Worm (Caenorhabditis elegans) whole organism, L3 larva: ENCODE data around the gene cht-1.

Experiments used
- aly-2 ChIP-seq: fragments of 150-350 bp; optimal IDR thresholded peaks from 2 replicates; lab custom pipeline; 2014; ENCODE audit warnings: missing biosample characterization, missing genetic modification characterization
- ceh-28 ChIP-seq: fragments of 150-350 bp; optimal IDR thresholded peaks from 2 replicates; lab custom pipeline; 2014; ENCODE audit warnings: missing biosample characterization, missing genetic modification reagents, missing genetic modification characterization
- ceh-82 ChIP-seq: fragments of 150-350 bp; optimal IDR thresholded peaks from 2 replicates; lab custom pipeline; 2014; ENCODE audit warnings: missing biosample characterization, missing genetic modification characterization
- ceh-9 ChIP-seq: sonication (generic microtip); optimal IDR thresholded peaks from 2 replicates; lab custom pipeline; 2018; ENCODE audit warnings: missing biosample characterization, missing genetic modification characterization
- daf-12 ChIP-seq: fragments of 150-350 bp; optimal IDR thresholded peaks from 2 replicates; lab custom pipeline; 2014; ENCODE audit warnings: missing biosample characterization, missing genetic modification reagents, missing genetic modification characterization
- egl-27 ChIP-seq: sonication (generic microtip); optimal IDR thresholded peaks from 4 replicates; lab custom pipeline; 2017; ENCODE audit warnings: missing biosample characterization, missing genetic modification reagents, missing genetic modification characterization
- egl-5 ChIP-seq: fragments of 150-350 bp; optimal IDR thresholded peaks from 2 replicates; lab custom pipeline; 2017; ENCODE audit warnings: missing biosample characterization, missing genetic modification reagents, missing genetic modification characterization, inconsistent platforms
- elt-2 ChIP-seq: sonication (generic microtip); optimal IDR thresholded peaks from 2 replicates; lab custom pipeline; 2016; ENCODE audit warnings: missing genetic modification reagents, mild to moderate bottlenecking, missing genetic modification characterization, missing compliant biosample characterization
- eor-1 ChIP-seq, 2 experiments: fragments of 150-350 bp; optimal IDR thresholded peaks; 2 replicates each; lab custom pipeline; 2014 to 2018; ENCODE audit warnings: missing biosample characterization in 2 of 2, missing genetic modification characterization in 2 of 2
- fkh-10 ChIP-seq: sonication (generic microtip); optimal IDR thresholded peaks from 2 replicates; lab custom pipeline; 2017; ENCODE audit warnings: missing biosample characterization, missing genetic modification reagents, missing genetic modification characterization
- fkh-2 ChIP-seq: fragments of 150-350 bp; optimal IDR thresholded peaks from 2 replicates; lab custom pipeline; 2014; ENCODE audit warnings: missing biosample characterization, missing genetic modification reagents, missing genetic modification characterization
- fos-1 ChIP-seq: fragments of 150-350 bp; optimal IDR thresholded peaks from 2 replicates; lab custom pipeline; 2014; ENCODE audit warnings: missing biosample characterization, missing genetic modification characterization
- hmg-11 ChIP-seq: sonication (generic microtip); optimal IDR thresholded peaks from 2 replicates; lab custom pipeline; 2016; ENCODE audit warnings: missing genetic modification characterization, missing compliant biosample characterization
- lin-15B ChIP-seq: fragments of 150-350 bp; optimal IDR thresholded peaks from 2 replicates; lab custom pipeline; 2014; ENCODE audit warnings: missing biosample characterization, missing genetic modification characterization
- lin-39 ChIP-seq: fragments of 150-350 bp; optimal IDR thresholded peaks from 2 replicates; lab custom pipeline; 2018; ENCODE audit warnings: missing biosample characterization, missing genetic modification reagents, missing genetic modification characterization
- lsy-12 ChIP-seq: sonication (generic microtip); optimal IDR thresholded peaks from 2 replicates; lab custom pipeline; 2016; ENCODE audit warnings: mild to moderate bottlenecking, missing genetic modification characterization, missing compliant biosample characterization
- mdl-1 ChIP-seq: fragments of 150-350 bp; optimal IDR thresholded peaks from 2 replicates; lab custom pipeline; 2014; ENCODE audit warnings: missing biosample characterization, missing genetic modification characterization
- nfya-1 ChIP-seq: sonication (generic microtip); optimal IDR thresholded peaks from 2 replicates; lab custom pipeline; 2017; ENCODE audit warnings: missing genetic modification characterization, mild to moderate bottlenecking, missing compliant biosample characterization, antibody characterized with exemption, moderate library complexity; ENCODE audit not compliant: insufficient read depth
- nhr-11 ChIP-seq: fragments of 150-350 bp; optimal IDR thresholded peaks from 2 replicates; lab custom pipeline; 2014; ENCODE audit warnings: missing biosample characterization, missing genetic modification characterization
- nhr-23 ChIP-seq: fragments of 150-350 bp; optimal IDR thresholded peaks from 2 replicates; lab custom pipeline; 2014; ENCODE audit warnings: missing biosample characterization, missing genetic modification reagents, missing genetic modification characterization
- nhr-43 ChIP-seq: sonication (generic microtip); optimal IDR thresholded peaks from 2 replicates; lab custom pipeline; 2016; ENCODE audit warnings: mild to moderate bottlenecking, missing genetic modification characterization, missing compliant biosample characterization; ENCODE audit not compliant: poor library complexity, severe bottlenecking
- nhr-67 ChIP-seq: fragments of 150-350 bp; optimal IDR thresholded peaks from 2 replicates; lab custom pipeline; 2014; ENCODE audit warnings: missing biosample characterization, missing genetic modification characterization
- nhr-76 ChIP-seq: fragments of 150-350 bp; sonication (generic microtip); optimal IDR thresholded peaks from 5 replicates; lab custom pipeline; 2014; ENCODE audit warnings: missing biosample characterization, missing genetic modification characterization
- nhr-77 ChIP-seq: fragments of 150-350 bp; optimal IDR thresholded peaks from 2 replicates; lab custom pipeline; 2014; ENCODE audit warnings: missing biosample characterization, missing genetic modification characterization
- pha-4 ChIP-seq: fragments of 150-350 bp; optimal IDR thresholded peaks from 2 replicates; lab custom pipeline; 2014; ENCODE audit warnings: missing biosample characterization, missing genetic modification reagents, missing genetic modification characterization
- sea-2 ChIP-seq: fragments of 150-350 bp; sonication (generic microtip); optimal IDR thresholded peaks from 4 replicates; lab custom pipeline; 2014; ENCODE audit warnings: missing biosample characterization, missing genetic modification reagents, missing genetic modification characterization
- snpc-4 ChIP-seq: fragments of 150-350 bp; optimal IDR thresholded peaks from 2 replicates; lab custom pipeline; 2014; ENCODE audit warnings: missing biosample characterization, missing genetic modification characterization
- unc-39 ChIP-seq: sonication (generic microtip); optimal IDR thresholded peaks from 4 replicates; lab custom pipeline; 2017; ENCODE audit warnings: missing biosample characterization, missing genetic modification characterization
- unc-62 ChIP-seq: fragments of 150-350 bp; sonication (generic microtip); optimal IDR thresholded peaks from 4 replicates; lab custom pipeline; 2014; ENCODE audit warnings: missing biosample characterization, missing genetic modification reagents, missing genetic modification characterization
- zag-1 ChIP-seq: fragments of 150-350 bp; optimal IDR thresholded peaks from 2 replicates; lab custom pipeline; 2014; ENCODE audit warnings: missing biosample characterization, missing genetic modification characterization
- ztf-11 ChIP-seq: fragments of 150-350 bp; optimal IDR thresholded peaks from 2 replicates; lab custom pipeline; 2014; ENCODE audit warnings: missing biosample characterization, missing genetic modification characterization
- ztf-4 ChIP-seq: fragments of 150-350 bp; optimal IDR thresholded peaks from 2 replicates; lab custom pipeline; 2014; ENCODE audit warnings: missing biosample characterization, missing genetic modification characterization

Gene cht-1

ce11 chrX:3369442-3369841, 30.4 kb downstream of the cht-1 start:
- TF ChIP-seq unc-62 (no peak), egl-5 (tag; lab: Kevin White, UChicago) (no peak), nhr-43 (tag; lab: Kevin White, UChicago) (no peak), sea-2 (GFP tag; lab: Kevin White, UChicago) (no peak), ztf-4 (tag; lab: Kevin White, UChicago) (no peak), unc-39 (tag; lab: Kevin White, UChicago) (no peak), ceh-9 (no peak), fkh-2 (tag; lab: Kevin White, UChicago) (no peak), mdl-1 (tag; lab: Kevin White, UChicago) (no peak), nfya-1 (tag; lab: Kevin White, UChicago) (no peak), pha-4 (no peak), daf-12 (tag; lab: Kevin White, UChicago) (no peak), nhr-76 (tag; lab: Kevin White, UChicago) (no peak), lsy-12 (tag; lab: Kevin White, UChicago) (no peak), lin-15B (tag; lab: Kevin White, UChicago) (no peak), egl-27 (tag; lab: Kevin White, UChicago) (no peak), ceh-82 (tag; lab: Kevin White, UChicago) (no peak)

- no peak for TF ChIP-seq nhr-11 (tag; lab: Kevin White, UChicago)
- no peak for TF ChIP-seq aly-2 (tag; lab: Kevin White, UChicago)
- TF ChIP-seq zag-1 (tag; lab: Kevin White, UChicago) = no peak
- no peak for TF ChIP-seq nhr-67 (tag; lab: Kevin White, UChicago)
- TF ChIP-seq unc-39 (tag; lab: Kevin White, UChicago) = no peak
- TF ChIP-seq ceh-9 = no peak
- TF ChIP-seq ztf-4 (tag; lab: Kevin White, UChicago) = no peak
- TF ChIP-seq fkh-2 (tag; lab: Kevin White, UChicago) = no peak
- no peak for TF ChIP-seq nhr-77 (tag; lab: Kevin White, UChicago)
These were observed 31.2 kb downstream of the cht-1 start, which contains the start of gene ZK563.2 for ce11 chrX:3368659-3369058. Gene ZK563.2, plus strand, starts transcription at chrX:3368959.

- no peak for TF ChIP-seq ceh-28
- no peak for TF ChIP-seq fos-1 (tag; lab: Kevin White, UChicago)
- TF ChIP-seq fkh-2 (tag; lab: Kevin White, UChicago) = no peak
- TF ChIP-seq nhr-76 (tag; lab: Kevin White, UChicago) = no peak
- TF ChIP-seq lin-39 = no peak
- no peak for TF ChIP-seq elt-2 (tag; lab: Kevin White, UChicago)
- no peak for TF ChIP-seq hmg-11 (tag; lab: Kevin White, UChicago)
- TF ChIP-seq unc-39 (tag; lab: Kevin White, UChicago) = no peak
- TF ChIP-seq snpc-4 (tag; lab: Kevin White, UChicago) = no peak
- no peak for TF ChIP-seq ztf-4 (tag; lab: Kevin White, UChicago)
- TF ChIP-seq fkh-10 = no peak
- TF ChIP-seq nhr-23 (tag; lab: Kevin White, UChicago) = no peak
- no peak for TF ChIP-seq ztf-11 (tag; lab: Kevin White, UChicago)
- TF ChIP-seq unc-62 = no peak
- TF ChIP-seq zag-1 (tag; lab: Kevin White, UChicago) = no peak
- no peak for TF ChIP-seq ceh-82 (tag; lab: Kevin White, UChicago)
- TF ChIP-seq daf-12 (tag; lab: Kevin White, UChicago) = no peak
These were observed 33.0 kb downstream of the cht-1 start for ce11 chrX:3366782-3367181.

ce11 chrX:3362378-3362777, 37.4 kb downstream of the cht-1 start, which contains the start of gene dhs-26:
Gene dhs-26, minus strand, starts transcription at chrX:3362493.
- no peak for TF ChIP-seq hmg-11 (tag; lab: Kevin White, UChicago)
- TF ChIP-seq nhr-11 (tag; lab: Kevin White, UChicago) = no peak
- TF ChIP-seq zag-1 (tag; lab: Kevin White, UChicago) = no peak
- TF ChIP-seq fkh-10 = no peak
- TF ChIP-seq snpc-4 (tag; lab: Kevin White, UChicago) = no peak
- no peak for TF ChIP-seq daf-12 (tag; lab: Kevin White, UChicago)
- TF ChIP-seq lin-39 = no peak
- TF ChIP-seq unc-62 = no peak
- no peak for TF ChIP-seq fos-1 (tag; lab: Kevin White, UChicago)

ce11 chrX:3351526-3351925, 48.3 kb downstream of the cht-1 start, which contains the start of gene ZK816.1:
Gene ZK816.1, plus strand, starts transcription at chrX:3351712.
- TF ChIP-seq egl-27 (tag; lab: Kevin White, UChicago) (no peak), nhr-67 (tag; lab: Kevin White, UChicago) (no peak), fkh-2 (tag; lab: Kevin White, UChicago) (no peak), fkh-10 (no peak), zag-1 (tag; lab: Kevin White, UChicago) (no peak), eor-1 (tag; optimal IDR thresholded peaks at IDR 0.05; lab: Kevin White, UChicago) (no peak), ztf-4 (tag; lab: Kevin White, UChicago) (no peak), nfya-1 (tag; lab: Kevin White, UChicago) (no peak), nhr-76 (tag; lab: Kevin White, UChicago) (no peak), ceh-28 (no peak), elt-2 (tag; lab: Kevin White, UChicago) (no peak)
